Worm (Caenorhabditis elegans) whole organism, L4 larva: ENCODE measurements around the gene C29A12.1.

Experiments used
- T20F7.1 ChIP-seq: fragments of 200-800 bp; sonication (Bioruptor generic); optimal IDR thresholded peaks from 2 replicates; lab custom pipeline; 2018; ENCODE audit warnings: mild to moderate bottlenecking, missing genetic modification characterization, missing compliant biosample characterization
- fos-1 ChIP-seq: fragments of 150-350 bp; optimal IDR thresholded peaks from 2 replicates; lab custom pipeline; 2014; ENCODE audit warnings: missing biosample characterization, missing genetic modification characterization
- ztf-11 ChIP-seq: fragments of 150-350 bp; optimal IDR thresholded peaks from 2 replicates; lab custom pipeline; 2014; ENCODE audit warnings: missing biosample characterization, missing genetic modification characterization

- TF ChIP-seq ztf-11 (no peak), fos-1 (tag; lab: Kevin White, UChicago) (no peak), T20F7.1 (no peak)
Measured at ce11 chrV:10768892-10769291, 44.4 kb downstream of the C29A12.1 start.
